Worm (Caenorhabditis elegans): ENCODE results near the gene fbxa-155.

fbxa-155 gene

ce11 chrIII:10027947-10028346, 17.9 kb upstream of the fbxa-155 start, which contains the start of gene ins-23:
TSS of gene ins-23 (plus strand) at chrIII:10028247.
- TF ChIP-seq fkh-10 (GFP tag; optimal IDR thresholded peaks at IDR 0.05): no peak
- no peak for TF ChIP-seq eor-1 (tag; optimal IDR thresholded peaks at IDR 0.05)
- TF ChIP-seq elt-1 (tag; optimal IDR thresholded peaks at IDR 0.05): no peak
- TF ChIP-seq ceh-9 (tag; optimal IDR thresholded peaks at IDR 0.05): no peak
- TF ChIP-seq snpc-4 (tag; optimal IDR thresholded peaks at IDR 0.05): no peak
- no peak for TF ChIP-seq nhr-25 (tag; optimal IDR thresholded peaks at IDR 0.05)
- TF ChIP-seq egl-27 (tag; optimal IDR thresholded peaks at IDR 0.05): no peak
- no peak for TF ChIP-seq elt-3 (tag; optimal IDR thresholded peaks at IDR 0.05)
- no peak for TF ChIP-seq ZK546.5 (tag; optimal IDR thresholded peaks at IDR 0.05)
- TF ChIP-seq nhr-237 (tag; optimal IDR thresholded peaks at IDR 0.05): no peak
- TF ChIP-seq nhr-28 (tag; optimal IDR thresholded peaks at IDR 0.05): no peak
- no peak for TF ChIP-seq nfya-1 (tag; optimal IDR thresholded peaks at IDR 0.05; ENCODE audit: insufficient read depth)
- no peak for TF ChIP-seq nhr-23 (tag; optimal IDR thresholded peaks at IDR 0.05)
- no peak for TF ChIP-seq tbx-2 (tag; optimal IDR thresholded peaks at IDR 0.05)

DNA sequence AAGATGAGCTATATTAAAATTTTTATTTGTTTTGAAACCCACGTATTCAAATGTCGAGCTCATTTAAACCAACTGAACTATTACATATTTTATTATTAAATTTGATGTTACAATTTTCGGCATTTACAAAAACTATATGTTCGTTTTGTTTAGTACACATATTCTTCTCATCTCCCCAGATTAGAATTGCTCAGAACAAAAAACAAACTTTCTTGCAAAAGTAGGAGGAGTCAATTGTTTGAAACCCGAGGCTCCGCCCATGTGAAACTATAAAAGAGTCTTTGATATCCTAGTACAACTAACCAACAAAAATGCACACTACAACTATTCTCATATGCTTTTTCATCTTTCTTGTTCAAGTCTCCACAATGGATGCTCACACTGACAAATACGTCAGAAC, 16.0 kb upstream of the fbxa-155 start, which contains the start of gene ins-22:
Gene ins-22, plus strand, starts transcription at position 301 of the 400 bp plus-strand sequence.
- TF ChIP-seq R02D3.7 (tag; optimal IDR thresholded peaks at IDR 0.05) (no peak), pqm-1 (tag; optimal IDR thresholded peaks at IDR 0.05) (no peak), sea-2 (GFP tag; optimal IDR thresholded peaks at IDR 0.05) (no peak), nhr-76 (tag; optimal IDR thresholded peaks at IDR 0.05) (no peak), fkh-2 (tag; optimal IDR thresholded peaks at IDR 0.05) (no peak), zag-1 (tag; optimal IDR thresholded peaks at IDR 0.05) (no peak), nhr-25 (tag; optimal IDR thresholded peaks at IDR 0.05) (no peak), ceh-9 (tag; optimal IDR thresholded peaks at IDR 0.05) (no peak), nhr-12 (tag; optimal IDR thresholded peaks at IDR 0.05) (no peak), tbx-2 (tag; optimal IDR thresholded peaks at IDR 0.05) (no peak), snpc-4 (tag; optimal IDR thresholded peaks at IDR 0.05) (no peak), ceh-16 (tag; optimal IDR thresholded peaks at IDR 0.05) (no peak), nhr-237 (tag; optimal IDR thresholded peaks at IDR 0.05) (no peak), nhr-67 (tag; optimal IDR thresholded peaks at IDR 0.05) (no peak), ZK546.5 (tag; optimal IDR thresholded peaks at IDR 0.05) (no peak), mml-1 (tag; optimal IDR thresholded peaks at IDR 0.05) (no peak), nfya-1 (tag; optimal IDR thresholded peaks at IDR 0.05; ENCODE audit: insufficient read depth) (no peak), pha-4 (tag; optimal IDR thresholded peaks at IDR 0.05) (no peak), jun-1 (tag; optimal IDR thresholded peaks at IDR 0.05) (no peak)

- TF ChIP-seq nhr-11 (tag; optimal IDR thresholded peaks at IDR 0.05): no peak
- no peak for TF ChIP-seq zag-1 (tag; optimal IDR thresholded peaks at IDR 0.05)
- TF ChIP-seq ztf-11 (tag; optimal IDR thresholded peaks at IDR 0.05): no peak
- TF ChIP-seq ztf-4 (tag; optimal IDR thresholded peaks at IDR 0.05): no peak
- no peak for TF ChIP-seq daf-12 (tag; optimal IDR thresholded peaks at IDR 0.05)
- TF ChIP-seq lin-39 (tag; optimal IDR thresholded peaks at IDR 0.05): no peak
- TF ChIP-seq nhr-237 (tag; optimal IDR thresholded peaks at IDR 0.05): no peak
- TF ChIP-seq nhr-23 (tag; optimal IDR thresholded peaks at IDR 0.05): no peak
- no peak for TF ChIP-seq unc-39 (tag; optimal IDR thresholded peaks at IDR 0.05)
- TF ChIP-seq sea-2 (GFP tag; optimal IDR thresholded peaks at IDR 0.05): no peak
- no peak for TF ChIP-seq fkh-10 (GFP tag; optimal IDR thresholded peaks at IDR 0.05)
- TF ChIP-seq elt-1 (tag; optimal IDR thresholded peaks at IDR 0.05): no peak
- TF ChIP-seq nhr-67 (tag; optimal IDR thresholded peaks at IDR 0.05): no peak
- TF ChIP-seq ama-1 (optimal IDR thresholded peaks at IDR 0.05): no peak
- no peak for TF ChIP-seq ceh-28 (tag; optimal IDR thresholded peaks at IDR 0.05)
- TF ChIP-seq egl-5 (tag; optimal IDR thresholded peaks at IDR 0.05): no peak
These were observed 13.4 kb upstream of the fbxa-155 start, which contains the start of gene ins-21 for ce11 chrIII:10023452-10023851. TSS of gene ins-21 (plus strand) at chrIII:10023752.

DNA sequence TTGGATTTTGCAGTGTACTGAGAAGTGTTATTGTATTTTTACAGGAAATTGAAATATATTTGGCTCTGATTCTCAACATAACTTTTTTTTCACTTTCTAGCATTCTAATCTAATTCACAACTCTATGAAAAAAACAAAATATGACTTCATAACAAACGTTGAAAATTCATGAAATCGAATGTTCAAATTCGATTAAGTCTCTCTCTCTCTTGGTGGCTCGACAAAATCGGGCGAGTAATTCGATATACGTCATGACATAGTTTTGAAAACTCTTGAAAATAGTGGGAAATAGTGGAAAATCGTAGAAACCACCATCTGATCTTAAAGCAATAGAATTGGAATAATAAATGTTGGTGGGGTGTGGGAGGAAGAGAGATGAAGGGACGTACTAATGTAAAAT, 8.0 kb upstream of the fbxa-155 start:
- TF ChIP-seq ceh-16 (tag; optimal IDR thresholded peaks at IDR 0.05) (no peak), ceh-82 (tag; optimal IDR thresholded peaks at IDR 0.05) (no peak), unc-62 (GFP tag; optimal IDR thresholded peaks at IDR 0.05) (no peak), elt-2 (tag; optimal IDR thresholded peaks at IDR 0.05) (no peak)
